Worm (Caenorhabditis elegans) whole organism, L2 larva: Measurements from ENCODE around the gene crn-3.

Source experiments
- C34F6.9 ChIP-seq: fragments of 150-350 bp; optimal IDR thresholded peaks from 2 replicates; lab custom pipeline; 2014; ENCODE audit warnings: missing biosample characterization, missing genetic modification characterization
- aly-2 ChIP-seq: fragments of 150-350 bp; optimal IDR thresholded peaks from 2 replicates; lab custom pipeline; 2014; ENCODE audit warnings: missing biosample characterization, missing genetic modification characterization
- ceh-82 ChIP-seq: fragments of 150-350 bp; optimal IDR thresholded peaks from 2 replicates; lab custom pipeline; 2014; ENCODE audit warnings: missing biosample characterization, missing genetic modification characterization
- elt-1 ChIP-seq: fragments of 150-350 bp; optimal IDR thresholded peaks from 2 replicates; lab custom pipeline; 2014; ENCODE audit warnings: missing biosample characterization, missing genetic modification characterization
- fos-1 ChIP-seq: fragments of 150-350 bp; optimal IDR thresholded peaks from 2 replicates; lab custom pipeline; 2014; ENCODE audit warnings: missing biosample characterization, missing genetic modification characterization
- lin-39 ChIP-seq: fragments of 150-350 bp; optimal IDR thresholded peaks from 2 replicates; lab custom pipeline; 2014; ENCODE audit warnings: missing biosample characterization, missing genetic modification reagents, missing genetic modification characterization
- lsy-2 ChIP-seq, 2 experiments: fragments of 150-350 bp in 1 of 2; sonication (generic microtip) in 1 of 2; optimal IDR thresholded peaks; 2 replicates each; lab custom pipeline; 2014 to 2017; ENCODE audit warnings: missing biosample characterization in 2 of 2, missing genetic modification characterization in 2 of 2
- mab-5 ChIP-seq: fragments of 150-350 bp; optimal IDR thresholded peaks from 2 replicates; lab custom pipeline; 2014; ENCODE audit warnings: missing biosample characterization, missing genetic modification characterization
- mbf-1 ChIP-seq: sonication (generic microtip); optimal IDR thresholded peaks from 2 replicates; lab custom pipeline; 2017; ENCODE audit warnings: missing biosample characterization, missing genetic modification characterization
- nhr-10 ChIP-seq: sonication (generic microtip); optimal IDR thresholded peaks from 2 replicates; lab custom pipeline; 2017; ENCODE audit warnings: missing biosample characterization, missing genetic modification characterization
- nhr-11 ChIP-seq: fragments of 150-350 bp; optimal IDR thresholded peaks from 2 replicates; lab custom pipeline; 2014; ENCODE audit warnings: missing biosample characterization, missing genetic modification characterization
- peb-1 ChIP-seq: fragments of 150-350 bp; optimal IDR thresholded peaks from 2 replicates; lab custom pipeline; 2014; ENCODE audit warnings: missing biosample characterization, missing genetic modification characterization
- snpc-4 ChIP-seq: fragments of 150-350 bp; optimal IDR thresholded peaks from 2 replicates; lab custom pipeline; 2014; ENCODE audit warnings: missing biosample characterization, missing genetic modification characterization

DNA sequence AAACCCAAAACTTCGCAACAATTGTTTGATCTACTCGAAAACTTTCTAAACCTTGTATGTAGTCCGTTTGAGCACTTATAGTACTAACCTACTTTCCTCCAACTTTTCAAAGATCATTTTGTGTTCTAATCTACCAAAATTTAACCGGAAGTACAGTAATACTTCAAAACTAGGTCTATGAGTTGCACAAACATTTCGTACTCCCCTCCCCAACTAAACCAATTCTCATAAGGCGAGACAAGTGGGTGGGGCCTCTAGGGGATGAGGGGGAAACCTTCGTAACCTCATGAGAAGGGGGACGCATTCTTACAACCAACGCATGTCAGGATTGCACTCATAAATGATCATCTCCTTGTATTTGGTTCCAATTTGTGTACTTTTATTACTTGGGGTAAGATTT lies 34.1 kb downstream of the crn-3 start, which contains the start of gene cutl-9:
- no peak for TF ChIP-seq lsy-2 (tag; optimal IDR thresholded peaks at IDR 0.05; lab: Kevin White, UChicago)
- TF ChIP-seq nhr-10: no peak
- TF ChIP-seq snpc-4 (tag; lab: Kevin White, UChicago): no peak
- no peak for TF ChIP-seq lin-39 (tag; lab: Kevin White, UChicago)
- TF ChIP-seq aly-2: no peak
- TF ChIP-seq ceh-82 (tag; lab: Kevin White, UChicago): no peak
- no peak for TF ChIP-seq elt-1 (tag; lab: Kevin White, UChicago)
- no peak for TF ChIP-seq peb-1 (tag; lab: Kevin White, UChicago)
- no peak for TF ChIP-seq C34F6.9 (tag; lab: Kevin White, UChicago)
- TF ChIP-seq nhr-11: no peak
- no peak for TF ChIP-seq fos-1 (tag; lab: Kevin White, UChicago)
- TF ChIP-seq mab-5: no peak
- TF ChIP-seq mbf-1 (tag; lab: Kevin White, UChicago): no peak
